Worm (Caenorhabditis elegans) whole organism, L1 larva: Measurements from ENCODE around the gene gdi-1.

Experiments used
- C16A3.4 ChIP-seq: fragments of 150-350 bp; optimal IDR thresholded peaks from 2 replicates; lab custom pipeline; 2014; ENCODE audit warnings: missing biosample characterization, missing genetic modification characterization
- C34B4.2 ChIP-seq: sonication (generic microtip); optimal IDR thresholded peaks from 2 replicates; lab custom pipeline; 2017; ENCODE audit warnings: mild to moderate bottlenecking, missing genetic modification characterization, missing compliant biosample characterization
- aly-2 ChIP-seq: fragments of 150-350 bp; optimal IDR thresholded peaks from 2 replicates; lab custom pipeline; 2014; ENCODE audit warnings: missing biosample characterization, missing genetic modification characterization
- ama-1 ChIP-seq: fragments of 150-350 bp; optimal IDR thresholded peaks from 2 replicates; lab custom pipeline; 2014
- blmp-1 ChIP-seq: fragments of 150-350 bp; optimal IDR thresholded peaks from 2 replicates; lab custom pipeline; 2014; ENCODE audit warnings: missing biosample characterization, missing genetic modification characterization
- ceh-82 ChIP-seq, 3 experiments: fragments of 150-350 bp in 1 of 3; sonication (generic microtip) in 2 of 3; optimal IDR thresholded peaks; 2 replicates each; lab custom pipeline; 2014 to 2017; ENCODE audit warnings: missing biosample characterization in 3 of 3, missing genetic modification characterization in 3 of 3
- ceh-88 ChIP-seq: fragments of 200-800 bp; sonication (Bioruptor generic); IDR thresholded peaks from 2 replicates; pipeline ENCODE4 v1.3.6; 2022; ENCODE audit warnings: missing genetic modification characterization, missing compliant biosample characterization
- ces-1 ChIP-seq: fragments of 150-350 bp; optimal IDR thresholded peaks from 2 replicates; lab custom pipeline; 2014; ENCODE audit warnings: missing biosample characterization, missing genetic modification reagents, missing genetic modification characterization
- dsc-1 ChIP-seq: sonication (generic microtip); optimal IDR thresholded peaks from 2 replicates; lab custom pipeline; 2016; ENCODE audit warnings: mild to moderate bottlenecking, missing genetic modification characterization, missing compliant biosample characterization
- egl-13 ChIP-seq: sonication (generic microtip); optimal IDR thresholded peaks from 2 replicates; lab custom pipeline; 2016; ENCODE audit warnings: missing genotype, missing genetic modification reagents, missing genetic modification characterization, missing compliant biosample characterization
- egl-27 ChIP-seq, 2 experiments: fragments of 150-350 bp in 1 of 2; sonication (generic microtip); optimal IDR thresholded peaks; 3 replicates each; lab custom pipeline; 2017 to 2018; ENCODE audit warnings: missing biosample characterization in 2 of 2, missing genetic modification characterization in 2 of 2, missing genetic modification reagents in 2 of 2
- elt-3 ChIP-seq, 6 experiments: fragments of 150-350 bp in 1 of 6; sonication (generic microtip); optimal IDR thresholded peaks; 2 replicates each; lab custom pipeline; 2017 to 2018; ENCODE audit warnings: missing biosample characterization in 6 of 6, missing genetic modification characterization in 6 of 6, inconsistent platforms in 1 of 6
- ets-5 ChIP-seq: fragments of 200-800 bp; sonication (Bioruptor generic); IDR thresholded peaks from 2 replicates; pipeline ENCODE4 v1.3.6; 2022; ENCODE audit warnings: missing genetic modification characterization, missing compliant biosample characterization
- fkh-10 ChIP-seq: sonication (generic microtip); optimal IDR thresholded peaks from 2 replicates; lab custom pipeline; 2017; ENCODE audit warnings: missing biosample characterization, missing genetic modification reagents, missing genetic modification characterization
- fos-1 ChIP-seq: fragments of 150-350 bp; optimal IDR thresholded peaks from 2 replicates; lab custom pipeline; 2014; ENCODE audit warnings: missing biosample characterization, missing genetic modification characterization
- hlh-17 ChIP-seq: fragments of 200-800 bp; sonication (Bioruptor generic); optimal IDR thresholded peaks from 2 replicates; lab custom pipeline; 2018; ENCODE audit warnings: missing genetic modification characterization, mild to moderate bottlenecking, missing compliant biosample characterization, moderate library complexity, borderline replicate concordance
- isw-1 ChIP-seq: fragments of 200-800 bp; sonication (Bioruptor generic); IDR thresholded peaks from 2 replicates; pipeline ENCODE4 v1.3.6; 2022; ENCODE audit warnings: missing genetic modification characterization, missing compliant biosample characterization
- lir-3 ChIP-seq: sonication (generic microtip); optimal IDR thresholded peaks from 2 replicates; lab custom pipeline; 2016; ENCODE audit warnings: mild to moderate bottlenecking, missing genetic modification characterization, moderate library complexity, missing compliant biosample characterization; ENCODE audit not compliant: poor library complexity
- mab-9 ChIP-seq: fragments of 200-800 bp; sonication (Bioruptor generic); IDR thresholded peaks from 2 replicates; pipeline ENCODE4 v1.3.6; 2022; ENCODE audit warnings: missing genetic modification reagents, missing genetic modification characterization, missing compliant biosample characterization
- mdl-1 ChIP-seq, 2 experiments: fragments of 150-350 bp; optimal IDR thresholded peaks; 2 replicates each; lab custom pipeline; 2014 to 2017; ENCODE audit warnings: missing biosample characterization in 2 of 2, missing genetic modification characterization in 2 of 2, inconsistent platforms in 1 of 2
- mef-2 ChIP-seq: fragments of 150-350 bp; optimal IDR thresholded peaks from 2 replicates; lab custom pipeline; 2014; ENCODE audit warnings: missing biosample characterization, missing genetic modification characterization
- nhr-12 ChIP-seq: sonication (generic microtip); optimal IDR thresholded peaks from 2 replicates; lab custom pipeline; 2017; ENCODE audit warnings: missing biosample characterization, missing genetic modification characterization
- nhr-20 ChIP-seq: sonication (generic microtip); optimal IDR thresholded peaks from 2 replicates; lab custom pipeline; 2016; ENCODE audit warnings: mild to moderate bottlenecking, missing genetic modification characterization, missing compliant biosample characterization
- nhr-28 ChIP-seq: fragments of 150-350 bp; optimal IDR thresholded peaks from 2 replicates; lab custom pipeline; 2014; ENCODE audit warnings: missing biosample characterization, missing genetic modification characterization
- nhr-47 ChIP-seq: sonication (generic microtip); optimal IDR thresholded peaks from 2 replicates; lab custom pipeline; 2016; ENCODE audit warnings: mild to moderate bottlenecking, missing genetic modification characterization, moderate library complexity, missing compliant biosample characterization
- nhr-71 ChIP-seq: sonication (generic microtip); optimal IDR thresholded peaks from 2 replicates; lab custom pipeline; 2016; ENCODE audit warnings: mild to moderate bottlenecking, missing genetic modification characterization, moderate library complexity, missing compliant biosample characterization
- nhr-77 ChIP-seq: fragments of 150-350 bp; optimal IDR thresholded peaks from 2 replicates; lab custom pipeline; 2014; ENCODE audit warnings: missing biosample characterization, missing genetic modification characterization
- nhr-84 ChIP-seq: sonication (generic microtip); optimal IDR thresholded peaks from 2 replicates; lab custom pipeline; 2017; ENCODE audit warnings: missing biosample characterization, missing genetic modification characterization
- nhr-85 ChIP-seq: sonication (generic microtip); peaks from one replicate; lab custom pipeline; 2016; ENCODE audit warnings: missing genetic modification characterization, inconsistent platforms, missing compliant biosample characterization
- pqm-1 ChIP-seq: sonication (generic microtip); optimal IDR thresholded peaks from 3 replicates; lab custom pipeline; 2017; ENCODE audit warnings: missing biosample characterization, missing genetic modification characterization
- rnt-1 ChIP-seq: sonication (generic microtip); optimal IDR thresholded peaks from 2 replicates; lab custom pipeline; 2016; ENCODE audit warnings: mild to moderate bottlenecking, missing genetic modification characterization, moderate library complexity, missing compliant biosample characterization
- skn-1 ChIP-seq: fragments of 150-350 bp; optimal IDR thresholded peaks from 2 replicates; lab custom pipeline; 2014; ENCODE audit warnings: missing biosample characterization, missing genetic modification characterization
- snpc-4 ChIP-seq: fragments of 150-350 bp; optimal IDR thresholded peaks from 2 replicates; lab custom pipeline; 2014; ENCODE audit warnings: missing biosample characterization, missing genetic modification characterization
- sptf-1 ChIP-seq: fragments of 150-350 bp; optimal IDR thresholded peaks from 2 replicates; lab custom pipeline; 2014; ENCODE audit warnings: missing biosample characterization, missing genetic modification characterization
- swsn-7 ChIP-seq: sonication (generic microtip); optimal IDR thresholded peaks from 2 replicates; lab custom pipeline; 2016; ENCODE audit warnings: missing genetic modification characterization, missing compliant biosample characterization
- tlp-1 ChIP-seq: fragments of 150-350 bp; optimal IDR thresholded peaks from 2 replicates; lab custom pipeline; 2014; ENCODE audit warnings: missing biosample characterization, missing genetic modification characterization
- unc-130 ChIP-seq: fragments of 150-350 bp; optimal IDR thresholded peaks from 2 replicates; lab custom pipeline; 2017; ENCODE audit warnings: missing biosample characterization, missing genetic modification characterization, inconsistent platforms
- unc-30 ChIP-seq: sonication (generic microtip); optimal IDR thresholded peaks from 2 replicates; lab custom pipeline; 2017; ENCODE audit warnings: missing biosample characterization, missing genetic modification characterization
- vab-15 ChIP-seq: sonication (generic microtip); optimal IDR thresholded peaks from 2 replicates; lab custom pipeline; 2017; ENCODE audit warnings: missing genotype, mild to moderate bottlenecking, missing genetic modification characterization, missing compliant biosample characterization
- xbp-1 ChIP-seq: sonication (generic microtip); optimal IDR thresholded peaks from 2 replicates; lab custom pipeline; 2016; ENCODE audit warnings: missing genetic modification characterization, missing compliant biosample characterization
- zag-1 ChIP-seq: fragments of 150-350 bp; optimal IDR thresholded peaks from 2 replicates; lab custom pipeline; 2014; ENCODE audit warnings: missing biosample characterization, missing genetic modification characterization
- zip-4 ChIP-seq: fragments of 200-800 bp; sonication (Bioruptor generic); optimal IDR thresholded peaks from 2 replicates; lab custom pipeline; 2018; ENCODE audit warnings: mild to moderate bottlenecking, missing genetic modification characterization, moderate library complexity, missing compliant biosample characterization
- ztf-4 ChIP-seq: fragments of 150-350 bp; optimal IDR thresholded peaks from 2 replicates; lab custom pipeline; 2014; ENCODE audit warnings: missing biosample characterization, missing genetic modification characterization

The gdi-1 gene

DNA sequence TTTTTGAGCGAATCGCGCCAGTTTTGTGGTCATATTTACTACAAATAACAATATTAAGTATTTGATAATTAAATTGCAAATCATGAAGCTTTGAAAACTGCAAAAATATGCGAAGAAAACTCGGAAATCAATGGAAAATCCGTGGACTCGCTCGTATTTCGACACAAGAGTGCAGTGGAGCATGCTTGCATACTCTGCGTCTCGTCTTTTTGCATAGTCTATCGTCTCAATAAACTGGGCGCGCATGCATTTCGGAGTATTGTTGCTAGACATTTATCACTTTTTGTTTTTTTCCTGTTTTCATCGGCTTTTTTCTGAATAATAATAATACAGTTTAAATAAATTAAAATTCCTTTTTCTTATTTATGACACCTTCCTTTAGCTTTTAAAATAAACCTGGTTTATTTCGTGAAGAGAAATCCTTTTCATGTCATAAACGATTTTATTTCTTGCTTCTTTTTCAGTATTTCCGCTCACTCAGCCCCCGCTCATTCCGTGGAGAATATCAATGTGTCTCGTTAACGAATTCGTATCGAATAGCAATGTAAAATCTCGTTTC, 24.9 kb downstream of the gdi-1 start, which contains the start of the genes mrps-7 and Y57G11C.3 (continued):
- TF ChIP-seq lir-3 (tag; lab: Kevin White, UChicago) = peak; percentile 71
- peak; percentile 81 for TF ChIP-seq vab-15 (tag; lab: Kevin White, UChicago)
- peak; percentile 71 for TF ChIP-seq blmp-1 (tag; lab: Kevin White, UChicago)
- TF ChIP-seq nhr-12 (tag; lab: Kevin White, UChicago) = peak; percentile 33
- TF ChIP-seq zag-1 = peak; percentile 57
- peak; percentile 96 for TF ChIP-seq isw-1 (GFP tag; lab: Robert Waterston, UW)
- peak; percentile 94 for TF ChIP-seq aly-2
- peak; percentile 83 for TF ChIP-seq egl-13 (tag; lab: Kevin White, UChicago)
- TF ChIP-seq ztf-4 (tag; lab: Kevin White, UChicago) = peak; percentile 70
- TF ChIP-seq swsn-7 (tag; lab: Kevin White, UChicago) = peak; percentile 96
- peak; percentile 82 for TF ChIP-seq mef-2 (tag; lab: Kevin White, UChicago)
- no peak for TF ChIP-seq ets-5 (GFP tag; lab: Robert Waterston, UW)
- peak; percentile 94 for TF ChIP-seq xbp-1 (tag; lab: Kevin White, UChicago)
- TF ChIP-seq sptf-1 (tag; lab: Kevin White, UChicago) = no peak
- peak; percentile 95 to 98 (median 98) for TF ChIP-seq ceh-82 (tag; optimal IDR thresholded peaks at IDR 0.05; lab: Kevin White, UChicago)
- TF ChIP-seq snpc-4 = peak; percentile 89
- TF ChIP-seq nhr-20 (tag; lab: Kevin White, UChicago) = peak; percentile 96
- peak; percentile 84 for TF ChIP-seq ama-1 (lab: Kevin White, UChicago)
- peak in 3 of 6 experiments; percentile 42 to 93 (median 91) for TF ChIP-seq elt-3 (tag; optimal IDR thresholded peaks at IDR 0.05; lab: Kevin White, UChicago)
- no peak for TF ChIP-seq hlh-17 (GFP tag; lab: Kevin White, UChicago)
- TF ChIP-seq mdl-1 (tag; optimal IDR thresholded peaks at IDR 0.05; lab: Kevin White, UChicago) = peak in 1 of 2 experiments; percentile 93
- TF ChIP-seq nhr-77 (tag; lab: Kevin White, UChicago) = peak; percentile 93
- peak; percentile 95 for TF ChIP-seq rnt-1
- TF ChIP-seq dsc-1 (tag; lab: Kevin White, UChicago) = peak; percentile 93
- TF ChIP-seq nhr-85 (tag; lab: Kevin White, UChicago) = peak; percentile 96
- peak; percentile 97 for TF ChIP-seq C16A3.4 (tag; lab: Kevin White, UChicago)
- peak; percentile 13 for TF ChIP-seq pqm-1 (tag; lab: Kevin White, UChicago)
- no peak for TF ChIP-seq ces-1
- TF ChIP-seq skn-1 (tag; lab: Kevin White, UChicago) = peak; percentile 93
- peak; percentile 54 for TF ChIP-seq C34B4.2 (tag; lab: Kevin White, UChicago)
- TF ChIP-seq nhr-47 = peak; percentile 97
- TF ChIP-seq nhr-71 (tag; lab: Kevin White, UChicago) = peak; percentile 97
- no peak for TF ChIP-seq nhr-28 (tag; lab: Kevin White, UChicago)
- no peak for TF ChIP-seq nhr-84 (tag; lab: Kevin White, UChicago)

ce11 chrIV:14766382-14766781, 26.3 kb downstream of the gdi-1 start, which contains the start of gene vti-1:
vti-1 (minus strand) TSS chrIV:14766665.
- TF ChIP-seq ets-5 (GFP tag; lab: Robert Waterston, UW) = no peak
- TF ChIP-seq ceh-88 (GFP tag; lab: Robert Waterston, UW) = no peak
- TF ChIP-seq mab-9 = no peak
- TF ChIP-seq swsn-7 (tag; lab: Kevin White, UChicago) = no peak
- no peak for TF ChIP-seq nhr-28 (tag; lab: Kevin White, UChicago)
- no peak for TF ChIP-seq snpc-4
- no peak for TF ChIP-seq zip-4 (GFP tag; lab: Kevin White, UChicago)
- no peak for TF ChIP-seq fkh-10 (GFP tag; lab: Kevin White, UChicago)
- TF ChIP-seq unc-130 = no peak
- no peak for TF ChIP-seq fos-1 (tag; lab: Kevin White, UChicago)
- no peak for TF ChIP-seq egl-27 (tag; optimal IDR thresholded peaks at IDR 0.05; lab: Kevin White, UChicago)
- no peak for TF ChIP-seq ztf-4 (tag; lab: Kevin White, UChicago)
- no peak for TF ChIP-seq nhr-12 (tag; lab: Kevin White, UChicago)
- TF ChIP-seq zag-1 = no peak
- TF ChIP-seq unc-30 (tag; lab: Kevin White, UChicago) = no peak
- no peak for TF ChIP-seq tlp-1 (tag; lab: Kevin White, UChicago)
- TF ChIP-seq hlh-17 (GFP tag; lab: Kevin White, UChicago) = no peak
